Worm (Caenorhabditis elegans) whole organism, mixed stage, embryonic: Measurements from ENCODE around the gene Y110A2AL.4.

Experiments
- M03D4.4 ChIP-seq: sonication (generic microtip); optimal IDR thresholded peaks from 2 replicates; lab custom pipeline; 2017; ENCODE audit warnings: mild to moderate bottlenecking, missing genetic modification characterization, missing compliant biosample characterization
- bed-3 ChIP-seq: fragments of 200-800 bp; sonication (Bioruptor generic); optimal IDR thresholded peaks from 3 replicates; lab custom pipeline; 2018; ENCODE audit warnings: mild to moderate bottlenecking, missing genetic modification characterization, moderate library complexity, missing compliant biosample characterization
- blmp-1 ChIP-seq: fragments of 150-350 bp; optimal IDR thresholded peaks from 2 replicates; lab custom pipeline; 2014; ENCODE audit warnings: missing biosample characterization, missing genetic modification characterization
- ceh-43 ChIP-seq: fragments of 200-800 bp; sonication (Bioruptor generic); optimal IDR thresholded peaks from 2 replicates; lab custom pipeline; 2018; ENCODE audit warnings: mild to moderate bottlenecking, missing genetic modification characterization, moderate library complexity, missing compliant biosample characterization
- ceh-83 ChIP-seq: fragments of 200-800 bp; sonication (Bioruptor generic); optimal IDR thresholded peaks from 2 replicates; lab custom pipeline; 2018; ENCODE audit warnings: mild to moderate bottlenecking, missing genetic modification characterization, missing compliant biosample characterization
- ces-1 ChIP-seq: fragments of 150-350 bp; optimal IDR thresholded peaks from 2 replicates; lab custom pipeline; 2014; ENCODE audit warnings: missing biosample characterization, missing genetic modification reagents, missing genetic modification characterization
- cnd-1 ChIP-seq: fragments of 200-800 bp; sonication (Bioruptor generic); optimal IDR thresholded peaks from 2 replicates; lab custom pipeline; 2018; ENCODE audit warnings: mild to moderate bottlenecking, missing genetic modification characterization, missing compliant biosample characterization
- drap-1 ChIP-seq: fragments of 200-800 bp; sonication (Bioruptor generic); optimal IDR thresholded peaks from 3 replicates; lab custom pipeline; 2018; ENCODE audit warnings: mild to moderate bottlenecking, missing genetic modification characterization, missing compliant biosample characterization
- flh-1 ChIP-seq: fragments of 200-800 bp; sonication (Bioruptor generic); optimal IDR thresholded peaks from 2 replicates; lab custom pipeline; 2018; ENCODE audit warnings: mild to moderate bottlenecking, missing genetic modification characterization, moderate library complexity, missing compliant biosample characterization
- hlh-1 ChIP-seq: fragments of 150-350 bp; optimal IDR thresholded peaks from 2 replicates; lab custom pipeline; 2014; ENCODE audit warnings: missing biosample characterization, missing genetic modification reagents, missing genetic modification characterization
- lin-13 ChIP-seq: fragments of 150-350 bp; optimal IDR thresholded peaks from 2 replicates; lab custom pipeline; 2014; ENCODE audit warnings: missing biosample characterization, missing genetic modification characterization
- mab-5 ChIP-seq: fragments of 150-350 bp; optimal IDR thresholded peaks from 2 replicates; lab custom pipeline; 2014; ENCODE audit warnings: missing biosample characterization, missing genetic modification characterization
- mep-1 ChIP-seq: fragments of 150-350 bp; optimal IDR thresholded peaks from 2 replicates; lab custom pipeline; 2017; ENCODE audit warnings: missing biosample characterization, missing genetic modification reagents, missing genetic modification characterization, inconsistent platforms
- mls-2 ChIP-seq: sonication (generic microtip); optimal IDR thresholded peaks from 2 replicates; lab custom pipeline; 2016; ENCODE audit warnings: mild to moderate bottlenecking, missing genetic modification characterization, moderate library complexity, missing compliant biosample characterization
- nhr-12 ChIP-seq: fragments of 150-350 bp; optimal IDR thresholded peaks from 2 replicates; lab custom pipeline; 2014; ENCODE audit warnings: missing biosample characterization, missing genetic modification characterization
- nhr-2 ChIP-seq: fragments of 150-350 bp; optimal IDR thresholded peaks from 2 replicates; lab custom pipeline; 2014; ENCODE audit warnings: missing biosample characterization, missing genetic modification characterization
- nhr-237 ChIP-seq: fragments of 150-350 bp; optimal IDR thresholded peaks from 2 replicates; lab custom pipeline; 2014; ENCODE audit warnings: missing biosample characterization, missing genetic modification characterization
- nhr-28 ChIP-seq: fragments of 150-350 bp; optimal IDR thresholded peaks from 2 replicates; lab custom pipeline; 2014; ENCODE audit warnings: missing biosample characterization, missing genetic modification characterization
- nhr-76 ChIP-seq: sonication (generic microtip); optimal IDR thresholded peaks from 2 replicates; lab custom pipeline; 2017; ENCODE audit warnings: missing biosample characterization, missing genetic modification characterization
- pha-4 ChIP-seq: fragments of 150-350 bp; optimal IDR thresholded peaks from 2 replicates; lab custom pipeline; 2018; ENCODE audit warnings: missing biosample characterization, missing genetic modification reagents, missing genetic modification characterization
- sem-2 ChIP-seq: fragments of 200-800 bp; sonication (Bioruptor generic); optimal IDR thresholded peaks from 2 replicates; lab custom pipeline; 2018; ENCODE audit warnings: mild to moderate bottlenecking, missing genetic modification characterization, missing compliant biosample characterization
- snpc-4 ChIP-seq: fragments of 150-350 bp; optimal IDR thresholded peaks from 2 replicates; lab custom pipeline; 2014; ENCODE audit warnings: missing biosample characterization, missing genetic modification characterization
- tbx-8 ChIP-seq: fragments of 200-800 bp; sonication (Bioruptor generic); optimal IDR thresholded peaks from 2 replicates; lab custom pipeline; 2018; ENCODE audit warnings: mild to moderate bottlenecking, missing genetic modification characterization, moderate library complexity, missing compliant biosample characterization
- unc-120 ChIP-seq: sonication (generic microtip); optimal IDR thresholded peaks from 2 replicates; lab custom pipeline; 2017; ENCODE audit warnings: missing genetic modification characterization, missing compliant biosample characterization; ENCODE audit not compliant: poor library complexity, severe bottlenecking
- unc-39 ChIP-seq: fragments of 150-350 bp; optimal IDR thresholded peaks from 2 replicates; lab custom pipeline; 2014; ENCODE audit warnings: missing biosample characterization, missing genetic modification characterization
- unc-62 ChIP-seq: fragments of 150-350 bp; optimal IDR thresholded peaks from 2 replicates; lab custom pipeline; 2014; ENCODE audit warnings: missing biosample characterization, missing genetic modification reagents, missing genetic modification characterization
- ztf-11 ChIP-seq: fragments of 150-350 bp; optimal IDR thresholded peaks from 2 replicates; lab custom pipeline; 2014; ENCODE audit warnings: missing biosample characterization, missing genetic modification characterization

Gene Y110A2AL.4

ce11 chrII:2802804-2803586 is 36.1 kb upstream of the Y110A2AL.4 start:
- TF ChIP-seq ztf-11 (tag; lab: Kevin White, UChicago) (no peak), blmp-1 (tag; lab: Kevin White, UChicago) (no peak), cnd-1 (tag; lab: Kevin White, UChicago) (no peak), nhr-12 (tag; lab: Kevin White, UChicago) (no peak), tbx-8 (no peak), bed-3 (GFP tag; lab: Kevin White, UChicago) (no peak)
- TF ChIP-seq, all 35 proteins: peak for 0

DNA sequence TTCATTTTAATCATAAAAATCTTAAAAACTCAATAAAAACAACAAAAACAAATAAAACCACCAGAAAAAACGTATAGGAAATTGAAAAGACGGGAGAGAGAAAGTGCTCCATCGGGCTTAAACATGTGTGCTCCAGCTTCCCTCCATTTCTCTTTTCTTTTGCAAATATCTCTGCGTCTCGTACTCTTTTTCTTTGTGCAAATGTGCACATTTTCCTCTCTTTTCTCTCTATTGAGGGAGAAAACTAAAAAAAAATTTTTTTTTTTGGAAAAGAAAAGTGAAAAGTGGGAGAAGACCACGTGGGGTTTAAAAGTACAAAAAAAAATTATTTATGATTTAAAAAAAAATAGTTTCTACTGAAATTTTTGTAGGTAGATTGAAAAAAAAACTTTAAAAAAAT is 34.9 kb upstream of the Y110A2AL.4 start:
- TF ChIP-seq sem-2 (GFP tag; lab: Kevin White, UChicago): no peak
- TF ChIP-seq unc-120 (tag; lab: Kevin White, UChicago): peak; percentile 50
- peak; percentile 12 for TF ChIP-seq ces-1

DNA sequence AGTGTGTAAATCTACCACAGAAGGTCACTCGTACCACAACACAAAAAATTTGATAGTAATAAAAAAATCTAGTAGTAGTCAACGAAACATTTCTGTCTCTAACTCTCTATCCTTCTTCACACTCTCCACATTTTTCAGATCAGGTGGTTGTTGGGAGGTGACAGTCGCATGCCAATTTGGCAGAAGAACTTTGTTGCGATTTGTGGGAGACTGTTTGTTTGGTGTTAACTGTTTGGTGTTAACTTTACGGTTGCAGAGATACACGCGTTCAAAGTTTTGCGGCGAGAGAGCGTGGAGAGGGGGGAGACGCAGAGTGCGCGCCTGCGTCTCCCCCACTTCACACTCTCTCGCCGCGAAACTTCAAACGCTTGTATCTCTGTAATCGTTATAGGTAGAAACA is 34.2 kb upstream of the Y110A2AL.4 start:
- TF ChIP-seq ceh-43 (GFP tag; lab: Kevin White, UChicago): no peak
- TF ChIP-seq tbx-8: no peak
- no peak for TF ChIP-seq M03D4.4 (tag; lab: Kevin White, UChicago)
- no peak for TF ChIP-seq ceh-83 (GFP tag; lab: Kevin White, UChicago)
- no peak for TF ChIP-seq ces-1
- no peak for TF ChIP-seq nhr-2 (tag; lab: Kevin White, UChicago)
- TF ChIP-seq mab-5 (tag; lab: Kevin White, UChicago): no peak
- TF ChIP-seq cnd-1 (tag; lab: Kevin White, UChicago): no peak
- no peak for TF ChIP-seq ztf-11 (tag; lab: Kevin White, UChicago)
- TF ChIP-seq flh-1: no peak
- TF ChIP-seq unc-62 (GFP tag; lab: Kevin White, UChicago): no peak
- TF ChIP-seq unc-39 (tag; lab: Kevin White, UChicago): no peak

DNA sequence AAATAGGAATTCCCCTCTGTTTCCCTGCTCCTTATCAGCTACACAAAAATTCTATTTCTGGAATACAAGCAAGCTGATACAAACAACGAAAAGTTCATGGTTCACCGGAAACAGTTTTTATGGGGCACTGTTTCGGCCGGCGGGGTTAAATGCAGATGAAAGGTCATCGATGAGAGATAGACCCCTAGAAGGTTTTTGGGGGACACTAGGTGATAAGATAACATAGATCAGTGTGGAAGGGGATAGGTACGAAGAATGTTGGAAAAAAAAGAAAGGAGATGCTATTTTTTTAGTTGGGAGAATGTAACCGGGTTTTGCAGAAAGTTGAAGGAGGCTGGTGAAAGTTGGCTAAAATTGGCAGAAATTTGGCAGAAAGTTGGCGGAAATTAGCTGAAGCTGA is 33.5 kb upstream of the Y110A2AL.4 start:
- no peak for TF ChIP-seq hlh-1 (tag; lab: Kevin White, UChicago)
- no peak for TF ChIP-seq unc-120 (tag; lab: Kevin White, UChicago)
- no peak for TF ChIP-seq M03D4.4 (tag; lab: Kevin White, UChicago)
- TF ChIP-seq pha-4 (tag; lab: Kevin White, UChicago): no peak
- TF ChIP-seq ceh-83 (GFP tag; lab: Kevin White, UChicago): no peak
- no peak for TF ChIP-seq ceh-43 (GFP tag; lab: Kevin White, UChicago)
- no peak for TF ChIP-seq flh-1
- TF ChIP-seq, all 35 proteins: peak for 0

DNA sequence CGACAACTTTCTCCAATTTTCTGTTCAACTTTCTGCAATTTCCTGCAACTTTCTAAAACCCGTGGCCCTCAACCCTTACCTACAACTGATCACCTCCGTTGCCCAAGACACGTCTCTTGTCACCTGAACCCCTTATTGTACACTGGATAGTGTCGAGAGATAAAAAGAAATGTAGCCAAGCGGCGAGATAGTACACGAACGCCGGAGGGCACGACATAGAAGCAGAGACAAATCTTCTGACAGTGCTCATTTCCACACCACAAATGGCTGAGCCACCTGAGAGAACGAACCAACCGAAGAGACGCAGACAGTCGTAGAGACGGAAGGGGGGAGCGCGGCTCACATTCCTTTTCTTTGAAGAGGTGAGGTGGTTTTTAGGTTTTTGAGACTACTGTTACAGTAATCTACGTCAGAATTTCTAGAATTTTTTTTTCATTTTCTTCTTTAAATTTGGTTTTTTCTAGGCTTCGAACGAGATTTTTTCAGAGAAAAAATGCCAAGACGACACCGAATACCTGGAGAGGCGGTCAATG is 31.4 kb upstream of the Y110A2AL.4 start, which contains the start of gene K12H6.12:
Gene K12H6.12 (plus strand): TSS at position 483 of the 533 bp plus-strand sequence.
- TF ChIP-seq mls-2 (tag; lab: Kevin White, UChicago) (no peak), nhr-76 (no peak), unc-120 (tag; lab: Kevin White, UChicago) (no peak), ztf-11 (tag; lab: Kevin White, UChicago) (no peak), mep-1 (tag; lab: Kevin White, UChicago) (no peak), hlh-1 (tag; lab: Kevin White, UChicago) (no peak), ces-1 (no peak), snpc-4 (tag; lab: Kevin White, UChicago) (no peak), drap-1 (GFP tag; lab: Kevin White, UChicago) (no peak), pha-4 (tag; lab: Kevin White, UChicago) (no peak)

DNA sequence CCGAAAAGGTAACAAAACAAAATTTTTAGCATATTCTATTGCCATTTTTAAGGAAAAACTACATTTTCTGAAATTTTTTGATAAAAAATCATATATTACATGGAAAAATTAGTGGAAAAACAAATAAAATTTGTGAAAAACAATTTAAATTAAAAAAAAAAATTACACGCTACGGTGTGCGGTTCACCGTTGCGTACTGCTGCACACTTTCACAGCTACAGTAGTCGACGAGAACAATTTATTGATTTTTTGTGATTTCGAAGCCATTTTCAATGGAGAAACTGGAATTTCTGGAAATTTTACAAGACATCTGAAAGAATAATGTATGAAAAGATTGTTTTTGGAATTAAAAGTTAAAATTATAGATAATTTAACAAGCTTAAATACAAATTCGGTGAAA is 24.1 kb upstream of the Y110A2AL.4 start:
- TF ChIP-seq lin-13 (tag; lab: Kevin White, UChicago) (no peak), mab-5 (tag; lab: Kevin White, UChicago) (no peak), nhr-28 (tag; lab: Kevin White, UChicago) (no peak), mep-1 (tag; lab: Kevin White, UChicago) (no peak), nhr-237 (no peak), ztf-11 (tag; lab: Kevin White, UChicago) (no peak), cnd-1 (tag; lab: Kevin White, UChicago) (no peak), pha-4 (tag; lab: Kevin White, UChicago) (no peak), ceh-43 (GFP tag; lab: Kevin White, UChicago) (no peak), tbx-8 (no peak), bed-3 (GFP tag; lab: Kevin White, UChicago) (no peak), unc-62 (GFP tag; lab: Kevin White, UChicago) (no peak)
